Fruit fly (Drosophila melanogaster): ENCODE results near the gene Sfp24Bc.

Gene Sfp24Bc

DNA sequence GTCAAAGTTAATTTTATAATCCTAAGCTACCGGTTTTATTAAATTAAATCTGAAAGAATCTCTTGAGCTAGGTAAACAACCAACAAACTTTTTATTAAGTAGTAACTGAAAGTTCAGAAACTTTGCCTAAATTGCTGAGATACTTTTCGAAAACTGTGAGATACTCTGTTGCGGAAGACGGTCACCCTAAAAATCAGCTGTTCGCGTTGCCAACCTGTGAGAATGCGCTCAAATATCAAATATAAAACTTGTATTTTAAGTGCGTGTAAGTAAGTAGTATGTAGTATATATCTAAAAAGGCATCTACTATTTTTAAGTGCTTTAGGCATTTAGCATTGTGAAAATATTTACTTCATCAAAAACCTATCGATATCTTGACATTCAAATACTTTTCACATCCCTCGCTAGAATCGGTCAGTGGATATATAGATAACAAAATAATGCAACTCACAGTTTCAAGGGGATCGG is 42.6 kb upstream of the Sfp24Bc start, which contains the start of the genes CG31955 and CG2818 (continued):
- TF ChIP-seq Dbx (GFP tag; IDR thresholded peaks at IDR 0.05): no peak
- no peak for TF ChIP-seq CG2199 (GFP tag; IDR thresholded peaks at IDR 0.05)
- no peak for TF ChIP-seq Hmx (GFP tag; optimal IDR thresholded peaks at IDR 0.05)
- no peak for TF ChIP-seq Sox102F (GFP tag; optimal IDR thresholded peaks at IDR 0.05)
- TF ChIP-seq scrt (GFP tag; optimal IDR thresholded peaks at IDR 0.05): no peak
- TF ChIP-seq fd64A (GFP tag; optimal IDR thresholded peaks at IDR 0.05): no peak
- no peak for TF ChIP-seq CG12942 (GFP tag; optimal IDR thresholded peaks at IDR 0.05)
- no peak for TF ChIP-seq run (tag; optimal IDR thresholded peaks at IDR 0.05)
- no peak for TF ChIP-seq ham (GFP tag; IDR thresholded peaks at IDR 0.05)
- TF ChIP-seq wdn (GFP tag; IDR thresholded peaks at IDR 0.05): no peak
- TF ChIP-seq Lhr (GFP tag; optimal IDR thresholded peaks at IDR 0.05): no peak
- peak; percentile 68 for TF ChIP-seq knrl (GFP tag; IDR thresholded peaks at IDR 0.05; ENCODE audit: partially characterized antibody)
- peak; percentile 38 for TF ChIP-seq CG14710 (tag; optimal IDR thresholded peaks at IDR 0.05)
- no peak for TF ChIP-seq Dip2 (GFP tag; IDR thresholded peaks at IDR 0.05)
- no peak for TF ChIP-seq YL-1 (GFP tag; optimal IDR thresholded peaks at IDR 0.05)
- TF ChIP-seq CG12219 (GFP tag; optimal IDR thresholded peaks at IDR 0.05): no peak
- TF ChIP-seq H15 (GFP tag; IDR thresholded peaks at IDR 0.05): no peak
- TF ChIP-seq Mrtf (GFP tag; IDR thresholded peaks at IDR 0.05): no peak
- TF ChIP-seq D19B (GFP tag; optimal IDR thresholded peaks at IDR 0.05): no peak
- TF ChIP-seq CG2202 (tag; optimal IDR thresholded peaks at IDR 0.05): no peak
- TF ChIP-seq tna (GFP tag; IDR thresholded peaks at IDR 0.05; ENCODE audit: partially characterized antibody): no peak
- no peak for TF ChIP-seq ab (GFP tag; optimal IDR thresholded peaks at IDR 0.05)
- TF ChIP-seq Hr78 (GFP tag; optimal IDR thresholded peaks at IDR 0.05): no peak
- TF ChIP-seq p53 (GFP tag; optimal IDR thresholded peaks at IDR 0.05): no peak
- TF ChIP-seq CG2712 (tag; optimal IDR thresholded peaks at IDR 0.05): no peak
- no peak for TF ChIP-seq CG6765 (GFP tag; optimal IDR thresholded peaks at IDR 0.05)
- no peak for TF ChIP-seq CG11085 (GFP tag; IDR thresholded peaks at IDR 0.05)
- no peak for TF ChIP-seq jigr1 (GFP tag; IDR thresholded peaks at IDR 0.05)
- no peak for TF ChIP-seq aop (GFP tag; IDR thresholded peaks at IDR 0.05)
- peak; percentile 47 for TF ChIP-seq CoRest (tag; optimal IDR thresholded peaks at IDR 0.05)
- TF ChIP-seq Kr (GFP tag; optimal IDR thresholded peaks at IDR 0.05): no peak
- TF ChIP-seq dysf (GFP tag; IDR thresholded peaks at IDR 0.05): no peak
- TF ChIP-seq CG4854 (GFP tag; optimal IDR thresholded peaks at IDR 0.05): peak; percentile 82
- TF ChIP-seq CG11456 (GFP tag; IDR thresholded peaks at IDR 0.05): no peak
- TF ChIP-seq sisA (GFP tag; IDR thresholded peaks at IDR 0.05): no peak
- no peak for TF ChIP-seq CG7556 (GFP tag; optimal IDR thresholded peaks at IDR 0.05)
- TF ChIP-seq CG10209 (GFP tag; optimal IDR thresholded peaks at IDR 0.05): no peak
- TF ChIP-seq CG11695 (GFP tag; IDR thresholded peaks at IDR 0.05): no peak
- peak; percentile 8 for TF ChIP-seq Max (GFP tag; optimal IDR thresholded peaks at IDR 0.05)
- TF ChIP-seq sob (GFP tag; IDR thresholded peaks at IDR 0.05): no peak
- peak; percentile 48 for TF ChIP-seq CG13424 (tag; optimal IDR thresholded peaks at IDR 0.05)
- peak; percentile 59 for TF ChIP-seq Dp (GFP tag; optimal IDR thresholded peaks at IDR 0.05)
- TF ChIP-seq tx (GFP tag; optimal IDR thresholded peaks at IDR 0.05): peak; percentile 36
- peak; percentile 1 for TF ChIP-seq CG11723 (GFP tag; optimal IDR thresholded peaks at IDR 0.05)
- no peak for TF ChIP-seq Hr39 (optimal IDR thresholded peaks at IDR 0.05)
- no peak for TF ChIP-seq br (optimal IDR thresholded peaks at IDR 0.05)
- peak; percentile 45 for TF ChIP-seq sug (tag; optimal IDR thresholded peaks at IDR 0.05)
- no peak for TF ChIP-seq CG4707 (GFP tag; optimal IDR thresholded peaks at IDR 0.05)
- TF ChIP-seq CG9727 (GFP tag; optimal IDR thresholded peaks at IDR 0.05): no peak
- TF ChIP-seq onecut (GFP tag; IDR thresholded peaks at IDR 0.05): no peak
- TF ChIP-seq CG11696 (GFP tag; IDR thresholded peaks at IDR 0.05): no peak
- TF ChIP-seq wek (GFP tag; optimal IDR thresholded peaks at IDR 0.05): no peak
- TF ChIP-seq Hmr (GFP tag; optimal IDR thresholded peaks at IDR 0.05): no peak
